Fruit fly (Drosophila melanogaster) whole organism, adult: Measurements from ENCODE around the gene CG17167.

ENCODE experiments used
- CG12768 ChIP-seq: fragments of 200-800 bp; sonication (Bioruptor generic); optimal IDR thresholded peaks from 2 replicates; lab custom pipeline; 2017; ENCODE audit warnings: missing biosample characterization, missing genetic modification characterization, mild to moderate bottlenecking, moderate library complexity, missing genetic modification reagents
- CG14711 ChIP-seq: fragments of 200-800 bp; sonication (Bioruptor generic); optimal IDR thresholded peaks from 2 replicates; lab custom pipeline; 2018; ENCODE audit warnings: missing biosample characterization, mild to moderate bottlenecking, missing genetic modification characterization, moderate library complexity
- CG1620 ChIP-seq: fragments of 200-800 bp; sonication (Bioruptor generic); optimal IDR thresholded peaks from 2 replicates; lab custom pipeline; 2016; ENCODE audit warnings: missing biosample characterization, missing genetic modification characterization
- CG33017 ChIP-seq: fragments of 200-800 bp; sonication (Bioruptor generic); optimal IDR thresholded peaks from 2 replicates; lab custom pipeline; 2018; ENCODE audit warnings: missing biosample characterization, mild to moderate bottlenecking, missing genetic modification characterization, moderate library complexity
- CG5204 ChIP-seq: fragments of 200-800 bp; sonication (Bioruptor generic); optimal IDR thresholded peaks from 2 replicates; lab custom pipeline; 2016; ENCODE audit warnings: missing biosample characterization, missing genetic modification characterization
- CG7045 ChIP-seq: fragments of 200-800 bp; sonication (Bioruptor generic); optimal IDR thresholded peaks from 2 replicates; lab custom pipeline; 2017; ENCODE audit warnings: missing biosample characterization, mild to moderate bottlenecking, missing genetic modification characterization
- CG7101 ChIP-seq: fragments of 200-800 bp; sonication (Bioruptor generic); optimal IDR thresholded peaks from 2 replicates; lab custom pipeline; 2018; ENCODE audit warnings: missing biosample characterization, mild to moderate bottlenecking, missing genetic modification characterization, moderate library complexity
- Clk ChIP-seq: fragments of 200-800 bp; sonication (Bioruptor generic); optimal IDR thresholded peaks from 2 replicates; lab custom pipeline; 2017; ENCODE audit warnings: missing biosample characterization, missing genetic modification characterization
- bab1 ChIP-seq: fragments of 200-800 bp; sonication (Bioruptor generic); optimal IDR thresholded peaks from 3 replicates; lab custom pipeline; 2019; ENCODE audit warnings: missing biosample characterization, mild to moderate bottlenecking, missing genetic modification characterization, moderate library complexity
- cnc ChIP-seq, 2 experiments: fragments of >200 bp; optimal IDR thresholded peaks; 2 replicates each; lab custom pipeline; 2017
- kay ChIP-seq: fragments of 200-800 bp; sonication (Bioruptor generic); peaks from one replicate; lab custom pipeline; 2016; ENCODE audit warnings: missing biosample characterization, missing genetic modification characterization, borderline replicate concordance
- ovo ChIP-seq: fragments of 200-800 bp; sonication (Bioruptor generic); optimal IDR thresholded peaks from 2 replicates; lab custom pipeline; 2016; ENCODE audit warnings: missing biosample characterization, missing genetic modification characterization
- toe ChIP-seq: fragments of 200-800 bp; sonication (Bioruptor generic); optimal IDR thresholded peaks from 2 replicates; lab custom pipeline; 2016; ENCODE audit warnings: missing biosample characterization, missing genetic modification characterization

- TF ChIP-seq Clk (GFP tag; lab: Kevin White, UChicago) (no peak), CG12768 (no peak), toe (GFP tag; lab: Kevin White, UChicago) (no peak), CG1620 (GFP tag; lab: Kevin White, UChicago) (no peak), CG14711 (tag; lab: Kevin White, UChicago) (no peak), CG7101 (no peak), CG5204 (GFP tag; lab: Kevin White, UChicago) (no peak), ovo (GFP tag; lab: Kevin White, UChicago) (no peak), CG33017 (tag; lab: Kevin White, UChicago) (no peak), bab1 (GFP tag; lab: Kevin White, UChicago) (no peak), kay (GFP tag; lab: Kevin White, UChicago) (no peak), CG7045 (GFP tag; lab: Kevin White, UChicago) (no peak), cnc (optimal IDR thresholded peaks at IDR 0.05; lab: Kevin White, UChicago) (no peak)
These were observed 3.2 kb downstream of the CG17167 start for dm6 chrX:23071237-23071688.
